Worm (Caenorhabditis elegans): ENCODE results near the gene srj-25.

ce11 chrV:764732-765131 is 28.7 kb upstream of the srj-25 start, which contains the start of gene str-238:
- TF ChIP-seq unc-62 (GFP tag; optimal IDR thresholded peaks at IDR 0.05) (no peak), ceh-39 (tag; optimal IDR thresholded peaks at IDR 0.05) (no peak), lin-13 (tag; optimal IDR thresholded peaks at IDR 0.05) (no peak), ceh-83 (GFP tag; optimal IDR thresholded peaks at IDR 0.05) (no peak), ces-1 (GFP tag; optimal IDR thresholded peaks at IDR 0.05) (no peak), lsy-2 (tag; optimal IDR thresholded peaks at IDR 0.05) (no peak), hlh-1 (tag; optimal IDR thresholded peaks at IDR 0.05) (no peak), ztf-11 (tag; optimal IDR thresholded peaks at IDR 0.05) (no peak)

Measured in whole organism, mixed stage, embryonic.